Worm (Caenorhabditis elegans) whole organism, L4/young adult: ENCODE measurements around the gene R04E5.9.

Source experiments
- W03F9.2 ChIP-seq: fragments of 150-350 bp; optimal IDR thresholded peaks from 2 replicates; lab custom pipeline; 2014; ENCODE audit warnings: missing biosample characterization, missing genetic modification characterization
- dao-5 ChIP-seq: sonication (generic microtip); optimal IDR thresholded peaks from 2 replicates; lab custom pipeline; 2016; ENCODE audit warnings: missing genotype, missing genetic modification characterization, moderate library complexity, missing compliant biosample characterization

ce11 chrX:8762927-8763326 is 48.0 kb downstream of the R04E5.9 start:
- TF ChIP-seq W03F9.2 = no peak
- no peak for TF ChIP-seq dao-5 (tag; lab: Kevin White, UChicago)
